Fruit fly (Drosophila melanogaster): ENCODE results near the gene CG7065.

Gene CG7065

dm6 chrX:9142224-9142802, at the start of gene CG7065:
CG7065 (plus strand) TSS chrX:9142493.
- TF ChIP-seq h (optimal IDR thresholded peaks at IDR 0.05) (no peak), Sin3A (optimal IDR thresholded peaks at IDR 0.05) (no peak)

DNA sequence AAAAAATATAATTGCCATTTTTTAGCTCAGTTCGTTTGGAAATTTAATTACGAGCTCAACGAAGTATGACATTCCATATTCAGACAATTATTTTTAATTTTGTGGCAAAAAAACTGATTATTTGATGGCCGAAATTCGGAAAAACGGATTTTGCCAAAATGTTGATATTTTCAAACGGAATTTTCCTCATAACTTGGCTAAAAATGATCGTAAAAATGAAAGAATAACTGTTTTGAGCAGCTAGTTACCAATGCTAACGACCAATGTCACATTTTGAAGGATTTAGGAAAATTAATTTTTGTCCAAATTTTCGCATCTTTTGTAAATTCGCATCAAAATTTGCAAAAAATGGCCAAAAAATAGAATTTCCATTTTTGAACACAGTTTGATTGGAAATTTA, 49.2 kb upstream of the CG7065 start:
- TF ChIP-seq psq (optimal IDR thresholded peaks at IDR 0.05) (no peak), Sin3A (optimal IDR thresholded peaks at IDR 0.05) (no peak), Myc (optimal IDR thresholded peaks at IDR 0.05) (no peak), ttk (optimal IDR thresholded peaks at IDR 0.05) (no peak), h (optimal IDR thresholded peaks at IDR 0.05) (no peak), insv (optimal IDR thresholded peaks at IDR 0.05) (no peak)

- TF ChIP-seq ttk (optimal IDR thresholded peaks at IDR 0.05) (no peak), Sin3A (optimal IDR thresholded peaks at IDR 0.05) (no peak), psq (optimal IDR thresholded peaks at IDR 0.05) (no peak), Myc (optimal IDR thresholded peaks at IDR 0.05) (no peak), h (optimal IDR thresholded peaks at IDR 0.05) (no peak), insv (optimal IDR thresholded peaks at IDR 0.05) (no peak)
Measured at dm6 chrX:9093912-9094311, 48.4 kb upstream of the CG7065 start.

DNA sequence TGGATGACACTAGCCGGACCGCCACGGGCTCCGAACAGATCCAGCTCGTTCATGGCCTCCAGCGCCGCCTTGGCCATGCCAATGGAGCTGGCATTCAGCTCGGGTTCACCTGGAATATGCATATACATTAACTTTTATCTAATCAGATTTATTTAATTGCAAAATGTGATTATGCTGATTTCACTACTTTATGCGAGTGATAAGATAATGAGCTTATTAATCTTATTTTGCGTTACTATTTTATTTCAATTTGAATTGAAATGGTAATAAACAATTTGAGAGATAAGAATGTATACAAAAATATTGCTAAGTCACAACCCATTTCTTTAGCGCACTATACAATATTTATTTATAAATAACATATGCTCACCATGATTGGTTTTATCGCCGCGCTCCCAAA, 40.2 kb upstream of the CG7065 start:
- TF ChIP-seq Sin3A (optimal IDR thresholded peaks at IDR 0.05) (no peak), psq (optimal IDR thresholded peaks at IDR 0.05) (no peak), h (optimal IDR thresholded peaks at IDR 0.05) (no peak), Myc (optimal IDR thresholded peaks at IDR 0.05) (no peak), insv (optimal IDR thresholded peaks at IDR 0.05) (no peak), ttk (optimal IDR thresholded peaks at IDR 0.05) (no peak)

- TF ChIP-seq h (optimal IDR thresholded peaks at IDR 0.05) = no peak
- TF ChIP-seq Sin3A (optimal IDR thresholded peaks at IDR 0.05) = no peak
- no peak for TF ChIP-seq ttk (optimal IDR thresholded peaks at IDR 0.05)
- TF ChIP-seq Myc (optimal IDR thresholded peaks at IDR 0.05) = no peak
- no peak for TF ChIP-seq insv (optimal IDR thresholded peaks at IDR 0.05)
- no peak for TF ChIP-seq psq (optimal IDR thresholded peaks at IDR 0.05)
Measured at dm6 chrX:9103308-9104185, 38.7 kb upstream of the CG7065 start, which contains the start of gene CG7766. CG7766 (minus strand) TSS chrX:9103739.

dm6 chrX:9106212-9106774, 36.0 kb upstream of the CG7065 start, which contains the start of gene Bx42:
Bx42 (minus strand) TSS chrX:9106604.
- TF ChIP-seq h (optimal IDR thresholded peaks at IDR 0.05) (no peak), Myc (optimal IDR thresholded peaks at IDR 0.05) (no peak), insv (optimal IDR thresholded peaks at IDR 0.05) (no peak), psq (optimal IDR thresholded peaks at IDR 0.05) (no peak)

- TF ChIP-seq Myc (optimal IDR thresholded peaks at IDR 0.05) (no peak), Sin3A (optimal IDR thresholded peaks at IDR 0.05) (no peak), psq (optimal IDR thresholded peaks at IDR 0.05) (no peak), ttk (optimal IDR thresholded peaks at IDR 0.05) (no peak), h (optimal IDR thresholded peaks at IDR 0.05) (no peak), insv (optimal IDR thresholded peaks at IDR 0.05) (no peak)
Measured at dm6 chrX:9106775-9107283, 35.5 kb upstream of the CG7065 start, which contains the start of gene Arfrp1. Arfrp1 (plus strand) TSS chrX:9107069.

dm6 chrX:9108387-9108786, 33.9 kb upstream of the CG7065 start, which contains the start of gene AP-1gamma:
AP-1gamma (plus strand) TSS chrX:9108691.
- TF ChIP-seq psq (optimal IDR thresholded peaks at IDR 0.05) = no peak
- no peak for TF ChIP-seq Myc (optimal IDR thresholded peaks at IDR 0.05)
- no peak for TF ChIP-seq Sin3A (optimal IDR thresholded peaks at IDR 0.05)
- no peak for TF ChIP-seq ttk (optimal IDR thresholded peaks at IDR 0.05)
- no peak for TF ChIP-seq insv (optimal IDR thresholded peaks at IDR 0.05)
- TF ChIP-seq h (optimal IDR thresholded peaks at IDR 0.05) = no peak

DNA sequence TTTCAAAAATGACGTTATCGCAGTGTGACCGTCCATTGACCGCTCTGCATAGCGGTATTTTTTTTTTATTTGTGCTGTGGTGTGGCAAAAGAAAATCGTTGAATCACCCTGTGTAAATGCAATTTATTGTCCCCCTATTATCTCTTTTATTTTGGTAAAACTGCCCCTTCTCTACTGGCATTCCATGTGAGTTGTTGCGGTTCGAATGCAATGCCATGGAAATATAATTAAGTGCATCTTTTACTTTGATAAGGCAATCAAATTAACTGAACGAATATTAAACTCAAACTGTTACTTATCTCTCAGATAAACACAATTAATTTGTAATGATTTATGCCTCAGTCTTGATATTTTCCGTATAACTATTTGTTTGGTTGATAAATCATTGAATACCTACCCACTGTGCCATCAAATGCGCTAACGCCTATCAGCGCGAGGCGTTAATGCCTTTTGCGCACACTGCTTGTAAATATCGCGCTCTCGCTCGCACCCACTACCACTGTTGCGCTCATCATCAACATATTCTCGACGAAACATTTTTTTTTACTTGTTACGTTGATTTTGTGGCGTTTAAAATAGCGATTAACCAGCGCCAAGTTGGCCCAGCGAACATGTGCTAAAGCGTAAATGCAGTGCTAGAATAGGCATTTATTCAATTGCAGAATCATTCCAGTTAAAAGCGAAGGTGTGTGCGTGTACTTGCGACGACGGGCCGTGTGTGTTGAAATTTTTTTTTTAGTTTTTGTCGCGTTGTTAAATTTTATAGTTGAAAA, 33.0 kb upstream of the CG7065 start:
- no peak for TF ChIP-seq psq (optimal IDR thresholded peaks at IDR 0.05)
- no peak for TF ChIP-seq h (optimal IDR thresholded peaks at IDR 0.05)
- TF ChIP-seq insv (optimal IDR thresholded peaks at IDR 0.05) = no peak
- no peak for TF ChIP-seq ttk (optimal IDR thresholded peaks at IDR 0.05)

DNA sequence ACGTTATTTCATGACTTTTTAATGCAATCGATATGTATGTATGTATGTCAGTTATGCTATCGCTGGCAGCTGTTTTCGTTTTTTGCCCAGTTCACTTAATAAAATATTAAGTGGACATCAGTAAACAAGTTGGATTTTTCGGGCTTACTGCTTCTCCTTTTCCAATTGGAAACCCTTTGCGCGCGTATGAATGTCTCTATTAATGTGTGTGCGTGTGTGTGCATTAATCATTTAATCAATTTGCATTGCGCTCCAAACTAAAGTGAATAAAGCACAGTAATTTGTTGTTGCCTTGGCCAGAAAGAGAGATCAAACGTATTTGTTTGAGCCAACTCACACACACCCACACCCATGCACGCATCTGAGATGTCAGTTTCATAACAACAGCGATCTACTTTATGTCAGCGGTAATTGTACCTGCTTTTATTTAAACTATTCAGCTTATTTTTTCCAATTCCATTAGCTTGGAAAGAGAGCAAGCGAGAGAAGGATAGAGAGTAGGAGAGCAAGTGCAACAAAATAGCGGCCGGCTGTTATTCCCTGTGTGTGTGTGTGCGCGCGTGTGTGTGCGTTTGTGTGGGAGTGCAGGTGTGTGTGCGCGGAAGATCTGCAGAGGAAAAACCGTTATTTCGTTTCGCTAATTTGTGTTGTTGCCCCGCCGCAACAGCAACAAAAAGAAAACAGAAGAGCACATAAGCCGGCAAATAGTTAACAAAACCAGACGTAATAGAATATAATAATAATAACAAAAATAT, 32.0 kb upstream of the CG7065 start:
- no peak for TF ChIP-seq Sin3A (optimal IDR thresholded peaks at IDR 0.05)
- TF ChIP-seq insv (optimal IDR thresholded peaks at IDR 0.05) = no peak
- TF ChIP-seq ttk (optimal IDR thresholded peaks at IDR 0.05) = no peak
- TF ChIP-seq Myc (optimal IDR thresholded peaks at IDR 0.05) = no peak
- no peak for TF ChIP-seq psq (optimal IDR thresholded peaks at IDR 0.05)
- TF ChIP-seq h (optimal IDR thresholded peaks at IDR 0.05) = no peak

dm6 chrX:9117831-9118230, 24.5 kb upstream of the CG7065 start:
- TF ChIP-seq Myc (optimal IDR thresholded peaks at IDR 0.05) (no peak), psq (optimal IDR thresholded peaks at IDR 0.05) (no peak), Sin3A (optimal IDR thresholded peaks at IDR 0.05) (no peak), ttk (optimal IDR thresholded peaks at IDR 0.05) (no peak), h (optimal IDR thresholded peaks at IDR 0.05) (no peak), insv (optimal IDR thresholded peaks at IDR 0.05) (no peak)

Measured in Kc167 (cell line).